Worm (Caenorhabditis elegans): ENCODE results near the gene faah-5.

Gene faah-5

ce11 chrIII:11914220-11914619, 23.0 kb upstream of the faah-5 start, which contains the start of gene Y56A3A.16:
Y56A3A.16 (minus strand) TSS chrIII:11914320.
- TF ChIP-seq nhr-28 (tag; optimal IDR thresholded peaks at IDR 0.05): no peak
- TF ChIP-seq snpc-4 (tag; optimal IDR thresholded peaks at IDR 0.05): no peak
- no peak for TF ChIP-seq Y5F2A.4 (GFP tag; optimal IDR thresholded peaks at IDR 0.05)
- TF ChIP-seq nhr-25 (tag; optimal IDR thresholded peaks at IDR 0.05; ENCODE audit: borderline replicate concordance, insufficient read depth): no peak
- TF ChIP-seq ceh-32 (tag; optimal IDR thresholded peaks at IDR 0.05; ENCODE audit: poor library complexity): no peak
- no peak for TF ChIP-seq set-16 (GFP tag; IDR thresholded peaks at IDR 0.05)
- TF ChIP-seq duxl-1 (tag; optimal IDR thresholded peaks at IDR 0.05; ENCODE audit: poor library complexity): no peak
- TF ChIP-seq zfp-3 (GFP tag; conservative IDR thresholded peaks at IDR 0.05): no peak
- TF ChIP-seq nhr-11 (tag; optimal IDR thresholded peaks at IDR 0.05): no peak
- TF ChIP-seq unc-39 (tag; optimal IDR thresholded peaks at IDR 0.05): no peak
- no peak for TF ChIP-seq lin-39 (tag; optimal IDR thresholded peaks at IDR 0.05)
- TF ChIP-seq ceh-28 (tag; optimal IDR thresholded peaks at IDR 0.05): no peak
- TF ChIP-seq madf-5 (GFP tag; IDR thresholded peaks at IDR 0.05): no peak
- TF ChIP-seq attf-4 (tag; optimal IDR thresholded peaks at IDR 0.05): no peak
- no peak for TF ChIP-seq mes-2 (tag; optimal IDR thresholded peaks at IDR 0.05; ENCODE audit: poor library complexity, severe bottlenecking)
- TF ChIP-seq gei-8 (GFP tag; optimal IDR thresholded peaks at IDR 0.05): no peak
- no peak for TF ChIP-seq skn-1 (tag; optimal IDR thresholded peaks at IDR 0.05)
- TF ChIP-seq sdz-12 (GFP tag; optimal IDR thresholded peaks at IDR 0.05): no peak
- no peak for TF ChIP-seq egl-43 (GFP tag; IDR thresholded peaks at IDR 0.05)

- TF ChIP-seq mep-1 (tag; optimal IDR thresholded peaks at IDR 0.05): no peak
- TF ChIP-seq aha-1 (tag): no peak
- no peak for TF ChIP-seq nhr-28 (tag; optimal IDR thresholded peaks at IDR 0.05)
- TF ChIP-seq unc-62 (GFP tag; optimal IDR thresholded peaks at IDR 0.05 in 1 of 2): peak in 1 of 2 experiments; percentile 13
- TF ChIP-seq unc-62 (tag; optimal IDR thresholded peaks at IDR 0.05): no peak
- TF ChIP-seq tag-97 (GFP tag; IDR thresholded peaks at IDR 0.05): no peak
Observed at ce11 chrIII:11909778-11910177, 18.5 kb upstream of the faah-5 start, which contains the start of gene faah-4. faah-4 (minus strand) TSS chrIII:11909878.

ce11 chrIII:11908660-11909059, 17.4 kb upstream of the faah-5 start, which contains the start of gene fbxb-24:
fbxb-24 (plus strand) TSS chrIII:11908960.
- TF ChIP-seq unc-62 (GFP tag; optimal IDR thresholded peaks at IDR 0.05 in 1 of 2): no peak
- TF ChIP-seq unc-62 (tag; optimal IDR thresholded peaks at IDR 0.05): no peak
- no peak for TF ChIP-seq snpc-1.2 (GFP tag; IDR thresholded peaks at IDR 0.05)
- no peak for TF ChIP-seq php-3 (GFP tag; IDR thresholded peaks at IDR 0.05)
- TF ChIP-seq nhr-10 (tag; optimal IDR thresholded peaks at IDR 0.05): no peak
- TF ChIP-seq ceh-44 (GFP tag; IDR thresholded peaks at IDR 0.05): no peak
- no peak for TF ChIP-seq lir-3 (tag; optimal IDR thresholded peaks at IDR 0.05)
- no peak for TF ChIP-seq nhr-48 (tag; optimal IDR thresholded peaks at IDR 0.05)
- no peak for TF ChIP-seq F49E8.2 (tag; optimal IDR thresholded peaks at IDR 0.05; ENCODE audit: borderline replicate concordance)
- TF ChIP-seq dpl-1 (GFP tag; optimal IDR thresholded peaks at IDR 0.05): no peak
- TF ChIP-seq mxl-3 (GFP tag; optimal IDR thresholded peaks at IDR 0.05): no peak
- no peak for TF ChIP-seq lin-29 (GFP tag; IDR thresholded peaks at IDR 0.05)
- no peak for TF ChIP-seq fos-1 (tag; optimal IDR thresholded peaks at IDR 0.05)
- TF ChIP-seq spr-3 (GFP tag; optimal IDR thresholded peaks at IDR 0.05): no peak
- TF ChIP-seq ceh-62 (tag; optimal IDR thresholded peaks at IDR 0.05): no peak

ce11 chrIII:11907177-11907576, 15.9 kb upstream of the faah-5 start, which contains the start of gene sdz-33:
sdz-33 (plus strand) TSS chrIII:11907477.
- TF ChIP-seq set-16 (GFP tag; IDR thresholded peaks at IDR 0.05) (no peak), unc-62 (GFP tag; optimal IDR thresholded peaks at IDR 0.05 in 1 of 2) (no peak), unc-62 (tag; optimal IDR thresholded peaks at IDR 0.05) (no peak), php-3 (GFP tag; IDR thresholded peaks at IDR 0.05) (no peak), dpl-1 (GFP tag; optimal IDR thresholded peaks at IDR 0.05) (no peak), zfp-2 (tag; optimal IDR thresholded peaks at IDR 0.05) (no peak), Y48G9A.11 (GFP tag; IDR thresholded peaks at IDR 0.05) (no peak), fkh-10 (GFP tag; optimal IDR thresholded peaks at IDR 0.05) (no peak), ctbp-1 (GFP tag; IDR thresholded peaks at IDR 0.05) (no peak), nhr-111 (GFP tag; optimal IDR thresholded peaks at IDR 0.05) (no peak), Y105C5A.15 (GFP tag; IDR thresholded peaks at IDR 0.05) (no peak), pha-4 (GFP tag; IDR thresholded peaks at IDR 0.05) (no peak), pha-4 (tag; optimal IDR thresholded peaks at IDR 0.05) (no peak), dve-1 (tag; optimal IDR thresholded peaks at IDR 0.05; ENCODE audit: insufficient read depth) (no peak), F44E2.7 (GFP tag; IDR thresholded peaks at IDR 0.05) (no peak), mdl-1 (tag; optimal IDR thresholded peaks at IDR 0.05) (no peak)

Data from whole organism, L4 larva.